Worm (Caenorhabditis elegans): ENCODE results near the gene K09C4.9.

- no peak for TF ChIP-seq aly-2 (tag; optimal IDR thresholded peaks at IDR 0.05)
- no peak for TF ChIP-seq unc-62 (GFP tag; optimal IDR thresholded peaks at IDR 0.05)
- no peak for TF ChIP-seq ztf-4 (tag; optimal IDR thresholded peaks at IDR 0.05)
- no peak for TF ChIP-seq R02D3.7 (tag; optimal IDR thresholded peaks at IDR 0.05)
- TF ChIP-seq ceh-82 (tag; optimal IDR thresholded peaks at IDR 0.05) = no peak
- TF ChIP-seq ama-1 (optimal IDR thresholded peaks at IDR 0.05) = no peak
- TF ChIP-seq sea-2 (GFP tag; optimal IDR thresholded peaks at IDR 0.05) = no peak
- TF ChIP-seq unc-39 (tag; optimal IDR thresholded peaks at IDR 0.05) = no peak
- TF ChIP-seq nhr-11 (tag; optimal IDR thresholded peaks at IDR 0.05) = no peak
- no peak for TF ChIP-seq ceh-16 (tag; optimal IDR thresholded peaks at IDR 0.05)
These were observed 42.9 kb downstream of the K09C4.9 start for ce11 chrX:3228701-3229100.
